Worm (Caenorhabditis elegans) whole organism, midembryonic: ENCODE data around the gene F40F12.3.

Experiments used
- T22C8.4 ChIP-seq: fragments of 200-800 bp; sonication (Bioruptor generic); IDR thresholded peaks from 2 replicates; pipeline ENCODE4 v1.3.6; 2022; ENCODE audit warnings: missing genetic modification characterization, missing compliant biosample characterization
- cog-1 ChIP-seq: sonication (generic microtip); optimal IDR thresholded peaks from 2 replicates; lab custom pipeline; 2016; ENCODE audit warnings: missing genetic modification characterization, missing compliant biosample characterization
- flt-1 ChIP-seq: fragments of 200-800 bp; sonication (Bioruptor generic); IDR thresholded peaks from 2 replicates; pipeline ENCODE4 v1.3.6; 2022; ENCODE audit warnings: missing genetic modification characterization, missing compliant biosample characterization
- klf-2 ChIP-seq: fragments of 200-800 bp; sonication (Bioruptor generic); conservative IDR thresholded peaks from 2 replicates; pipeline ENCODE4 v1.3.6; 2022; ENCODE audit warnings: missing genetic modification reagents, missing genetic modification characterization, missing compliant biosample characterization
- med-1 ChIP-seq: sonication (generic microtip); optimal IDR thresholded peaks from 2 replicates; lab custom pipeline; 2017; ENCODE audit warnings: missing genetic modification characterization, mild to moderate bottlenecking, missing compliant biosample characterization, antibody characterized with exemption, missing genetic modification reagents; ENCODE audit not compliant: insufficient read depth
- ref-1 ChIP-seq: fragments of 200-800 bp; sonication (Bioruptor generic); conservative IDR thresholded peaks from 2 replicates; pipeline ENCODE4 v1.3.6; 2022; ENCODE audit warnings: missing genetic modification reagents, missing genetic modification characterization, missing compliant biosample characterization
- tab-1 ChIP-seq: fragments of 200-800 bp; sonication (Bioruptor generic); IDR thresholded peaks from 2 replicates; pipeline ENCODE4 v1.3.6; 2022; ENCODE audit warnings: missing genetic modification characterization, missing compliant biosample characterization
- ztf-23 ChIP-seq: fragments of 200-800 bp; sonication (Bioruptor generic); IDR thresholded peaks from 2 replicates; pipeline ENCODE4 v1.3.6; 2022; ENCODE audit warnings: missing genetic modification reagents, missing genetic modification characterization, missing compliant biosample characterization
- ztf-29 ChIP-seq: fragments of 200-800 bp; sonication (Bioruptor generic); IDR thresholded peaks from 2 replicates; pipeline ENCODE4 v1.3.6; 2022; ENCODE audit warnings: missing genetic modification reagents, missing genetic modification characterization, missing compliant biosample characterization

Gene F40F12.3

DNA sequence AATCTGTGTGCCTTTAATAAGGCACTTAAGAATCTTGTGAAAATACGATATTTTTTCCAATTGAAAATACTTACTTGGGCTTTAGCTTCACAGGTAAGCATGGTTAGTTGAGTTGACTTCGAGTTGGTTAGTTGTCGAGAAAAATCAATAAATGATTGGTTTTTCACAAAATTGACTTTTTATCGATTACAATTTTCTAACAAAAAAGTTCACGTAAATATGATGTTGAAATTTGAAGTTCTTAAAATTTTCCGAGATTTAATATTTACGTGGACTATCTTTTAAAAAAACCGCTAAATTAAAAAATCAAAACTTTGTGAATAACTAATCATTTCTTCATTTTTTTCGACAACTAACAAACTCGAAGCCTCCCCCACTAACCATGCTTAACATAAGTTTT lies at the start of gene F40F12.3:
Gene F40F12.3, minus strand, starts transcription at position 101 of the 400 bp plus-strand sequence.
- no peak for TF ChIP-seq ref-1 (GFP tag; lab: Robert Waterston, UW)
- no peak for TF ChIP-seq flt-1 (GFP tag; lab: Robert Waterston, UW)
- no peak for TF ChIP-seq T22C8.4
- no peak for TF ChIP-seq cog-1
- no peak for TF ChIP-seq ztf-29 (GFP tag; lab: Robert Waterston, UW)
- TF ChIP-seq med-1 = no peak
- TF ChIP-seq ztf-23 (GFP tag; lab: Robert Waterston, UW) = no peak
- no peak for TF ChIP-seq klf-2 (GFP tag; lab: Robert Waterston, UW)

DNA sequence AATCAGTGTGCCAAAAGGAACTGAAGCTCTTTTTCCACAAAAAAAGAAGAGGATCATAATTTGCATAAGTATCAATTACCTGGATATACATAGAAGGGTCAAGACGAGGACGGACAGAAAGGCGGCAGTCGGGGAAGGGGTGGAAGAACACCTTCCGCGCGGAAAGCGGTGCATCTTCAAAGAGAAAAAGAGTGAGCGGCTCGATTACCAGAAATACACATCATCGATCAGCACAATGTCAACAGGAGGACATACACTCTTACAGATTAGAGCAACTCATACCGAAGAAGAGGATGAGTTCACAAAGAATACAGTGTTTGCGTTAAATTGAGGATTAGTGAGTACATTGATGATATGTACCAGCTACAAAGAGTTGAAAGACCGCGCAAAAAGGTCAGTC lies 48.7 kb upstream of the F40F12.3 start:
- TF ChIP-seq tab-1 = no peak
- no peak for TF ChIP-seq ztf-29 (GFP tag; lab: Robert Waterston, UW)
- TF ChIP-seq med-1 = no peak
- TF ChIP-seq flt-1 (GFP tag; lab: Robert Waterston, UW) = no peak
- TF ChIP-seq cog-1 = no peak
- no peak for TF ChIP-seq ztf-23 (GFP tag; lab: Robert Waterston, UW)
- no peak for TF ChIP-seq ref-1 (GFP tag; lab: Robert Waterston, UW)
- TF ChIP-seq klf-2 (GFP tag; lab: Robert Waterston, UW) = no peak
- TF ChIP-seq T22C8.4 = no peak

DNA sequence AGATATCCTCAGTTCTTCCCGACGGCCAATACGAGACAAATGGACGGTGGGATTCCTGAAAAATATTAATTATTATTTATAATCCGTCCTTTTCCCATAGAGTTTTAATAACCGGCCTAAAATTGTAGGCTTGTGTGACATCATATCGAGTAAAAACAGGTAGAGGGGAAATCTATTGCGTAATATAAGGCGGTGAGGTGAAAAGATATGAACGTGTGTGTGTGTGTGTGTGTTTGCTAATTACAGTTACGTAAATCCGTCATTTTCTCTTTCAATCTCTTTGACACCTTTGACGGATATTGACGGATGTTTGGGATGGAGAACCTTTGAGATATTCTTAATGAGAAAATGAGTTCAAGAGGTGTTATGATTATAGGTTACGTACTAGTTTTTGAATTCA lies 44.8 kb upstream of the F40F12.3 start:
- 0 out of 2 replicates have a peak, but pooled peaks have one; percentile 36 for TF ChIP-seq ref-1 (GFP tag; lab: Robert Waterston, UW)
- TF ChIP-seq cog-1 = no peak

DNA sequence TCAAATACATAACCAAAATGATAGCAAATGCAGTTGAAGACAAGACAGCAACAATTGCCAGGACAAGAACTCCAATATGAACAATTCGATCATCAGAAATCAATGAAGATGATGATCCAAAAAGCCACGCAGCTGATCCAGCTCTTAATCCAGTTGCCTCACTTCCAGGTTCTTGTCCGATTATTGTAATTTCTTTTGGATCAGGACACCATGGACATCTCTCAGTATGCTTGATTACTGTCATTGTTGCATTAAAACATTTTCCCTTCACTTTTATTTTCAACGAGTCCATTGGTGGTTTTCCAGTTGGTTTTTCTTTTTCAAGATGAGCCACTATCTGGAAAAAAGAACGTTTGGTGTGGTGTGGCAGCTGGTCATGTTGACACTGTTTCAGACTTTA lies 43.8 kb upstream of the F40F12.3 start:
- TF ChIP-seq ref-1 (GFP tag; lab: Robert Waterston, UW) (no peak), ztf-23 (GFP tag; lab: Robert Waterston, UW) (no peak), T22C8.4 (no peak), med-1 (no peak), ztf-29 (GFP tag; lab: Robert Waterston, UW) (no peak)

DNA sequence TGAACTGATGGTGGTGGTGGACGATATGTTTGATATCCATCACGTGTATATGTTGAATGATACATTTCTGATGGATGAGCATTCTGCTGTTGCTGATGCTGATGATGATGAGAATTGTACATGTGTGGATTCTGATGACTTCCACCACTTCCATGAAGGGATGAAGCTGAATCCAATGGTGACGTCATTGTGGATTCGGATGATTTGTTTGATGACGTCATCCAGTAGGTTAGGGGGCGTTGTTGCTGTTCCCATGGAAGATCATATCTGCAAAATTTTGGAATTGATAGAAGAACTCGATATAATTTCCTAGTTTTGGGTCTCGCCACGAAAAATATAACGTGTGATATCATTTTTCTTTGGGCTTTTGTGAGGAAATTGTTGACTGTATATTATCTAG lies 42.8 kb upstream of the F40F12.3 start:
- TF ChIP-seq tab-1 (no peak), ztf-23 (GFP tag; lab: Robert Waterston, UW) (no peak), ref-1 (GFP tag; lab: Robert Waterston, UW) (no peak)

DNA sequence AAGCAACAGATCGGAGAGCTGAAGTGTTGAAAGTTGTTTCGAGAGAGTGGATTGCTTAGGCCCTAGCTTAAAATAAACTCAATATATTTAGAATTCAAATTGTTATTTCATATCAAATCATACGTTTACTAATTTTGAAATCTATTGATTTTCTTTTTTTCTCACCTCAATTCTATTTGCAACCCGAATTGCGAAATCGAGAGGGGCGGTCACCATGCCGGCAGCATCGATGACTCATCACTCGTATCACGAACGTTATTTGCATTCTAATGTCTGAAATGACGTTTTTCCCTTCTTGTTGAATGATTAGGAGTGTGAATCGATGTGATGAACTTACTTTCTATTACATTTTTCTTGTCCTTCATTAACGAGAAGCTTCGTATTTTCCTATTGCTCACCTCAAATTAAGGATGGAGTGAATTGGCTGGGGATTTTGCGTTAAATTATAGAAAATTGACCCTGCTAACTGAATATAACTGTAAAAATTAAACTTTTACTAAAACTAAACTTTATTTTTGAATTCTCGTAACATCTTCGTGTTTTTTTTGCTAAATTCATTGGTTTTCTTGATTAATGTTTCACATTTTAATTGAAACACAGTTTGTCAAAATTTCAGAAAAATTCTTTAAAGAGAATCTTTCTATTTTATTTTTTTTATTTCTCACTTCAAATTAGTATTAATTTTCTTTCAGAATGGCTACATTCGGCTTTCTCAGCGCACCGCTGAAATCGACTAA lies 36.2 kb upstream of the F40F12.3 start, which contains the start of gene alx-1:
Gene alx-1, plus strand, starts transcription at position 687 of the 737 bp plus-strand sequence.
- TF ChIP-seq flt-1 (GFP tag; lab: Robert Waterston, UW) (no peak), ref-1 (GFP tag; lab: Robert Waterston, UW) (no peak), ztf-23 (GFP tag; lab: Robert Waterston, UW) (no peak), tab-1 (no peak), cog-1 (no peak), T22C8.4 (no peak), ztf-29 (GFP tag; lab: Robert Waterston, UW) (no peak), klf-2 (GFP tag; lab: Robert Waterston, UW) (no peak), med-1 (no peak)

DNA sequence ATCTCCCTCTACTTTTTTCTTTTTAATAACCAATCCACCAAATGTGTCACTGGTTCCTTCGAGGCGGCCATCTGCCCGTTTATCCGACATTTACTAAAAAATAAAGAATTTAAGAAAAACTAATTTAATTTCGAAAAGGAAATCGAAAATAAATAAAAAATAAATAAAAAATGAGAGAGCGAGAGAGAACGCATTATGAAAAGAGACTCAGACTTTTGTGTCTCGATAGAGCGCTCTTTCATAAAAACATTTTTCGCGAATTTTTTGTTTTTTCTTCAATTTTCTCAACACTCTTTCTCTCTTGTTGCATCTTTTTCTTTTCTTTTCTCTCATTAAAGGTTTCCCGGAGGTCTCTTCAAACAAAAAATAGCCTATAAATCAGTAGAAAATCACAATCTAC lies 35.5 kb upstream of the F40F12.3 start, which contains the start of gene mog-1:
Gene mog-1, minus strand, starts transcription at position 93 of the 400 bp plus-strand sequence.
- TF ChIP-seq tab-1 = no peak

DNA sequence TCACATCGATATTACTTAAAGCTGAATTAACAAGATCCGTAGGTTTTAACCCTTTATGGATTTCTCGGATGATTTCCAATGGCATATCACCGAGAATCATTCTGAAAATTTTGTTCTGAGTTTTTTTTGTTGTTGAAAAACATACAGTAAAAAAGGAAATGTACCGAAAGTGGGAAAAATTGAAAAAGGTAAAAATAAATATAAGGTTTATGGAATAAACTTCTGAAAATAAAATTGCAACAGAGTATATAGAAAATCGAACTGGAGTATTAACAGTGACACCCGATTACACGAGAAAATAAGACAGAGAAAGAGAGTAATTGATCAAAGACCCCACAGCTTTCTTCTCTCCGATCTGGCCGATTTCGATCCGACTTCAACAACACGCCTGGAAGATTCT lies 31.2 kb upstream of the F40F12.3 start, which contains the start of gene K03H1.11:
Gene K03H1.11, minus strand, starts transcription at position 101 of the 400 bp plus-strand sequence.
- TF ChIP-seq klf-2 (GFP tag; lab: Robert Waterston, UW) (no peak), flt-1 (GFP tag; lab: Robert Waterston, UW) (no peak)

DNA sequence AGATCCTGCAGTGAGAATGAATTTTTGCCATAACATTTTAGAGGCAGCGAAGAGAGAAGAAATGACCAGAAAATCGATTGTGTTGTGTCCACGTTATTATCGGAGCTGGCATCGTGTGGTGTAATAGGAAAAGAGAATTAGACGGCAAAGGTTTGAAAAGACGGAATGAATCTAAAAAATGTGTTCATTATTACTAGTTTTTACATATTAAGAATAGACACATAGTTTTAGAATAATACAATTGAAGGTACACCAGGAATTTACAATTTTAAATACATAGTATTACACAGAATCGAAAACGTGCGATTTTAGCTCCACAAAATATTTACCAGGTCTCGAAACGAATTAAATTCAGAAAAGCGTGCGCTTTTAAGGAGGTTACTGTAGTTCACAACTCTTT lies 29.6 kb upstream of the F40F12.3 start, which contains the start of gene K03H1.13:
Gene K03H1.13, minus strand, starts transcription at position 101 of the 400 bp plus-strand sequence.
- TF ChIP-seq ztf-29 (GFP tag; lab: Robert Waterston, UW) (no peak), T22C8.4 (no peak), cog-1 (no peak), ztf-23 (GFP tag; lab: Robert Waterston, UW) (no peak), tab-1 (no peak)

DNA sequence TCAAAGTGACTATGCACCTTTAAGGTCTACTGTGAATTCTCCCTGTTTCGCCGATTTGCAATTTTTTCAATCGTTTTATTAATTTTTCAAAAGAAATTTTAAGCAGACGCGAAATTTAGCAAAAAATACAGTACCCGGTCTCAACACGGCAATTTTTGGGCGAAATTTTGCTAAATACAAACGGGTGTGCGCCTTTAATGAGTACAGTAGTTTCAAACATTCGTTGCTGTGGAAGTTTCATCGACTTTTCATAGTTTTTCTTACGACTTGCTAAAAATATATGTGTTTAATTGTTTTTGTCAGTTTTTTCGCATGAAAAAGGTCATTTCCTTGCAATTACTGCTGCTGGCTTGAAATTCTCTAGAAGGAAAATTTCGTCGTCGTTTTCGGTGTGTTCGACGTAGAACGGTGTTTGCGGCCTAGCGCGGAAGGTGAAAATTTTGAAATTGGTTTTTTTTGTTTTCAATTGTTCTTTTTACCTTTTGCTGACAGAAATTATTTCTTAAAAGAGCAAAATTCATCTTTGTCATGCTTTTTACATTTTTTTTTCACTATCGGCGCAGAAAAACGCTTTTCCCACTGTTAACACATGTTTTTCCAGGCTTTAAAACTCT lies 26.2 kb upstream of the F40F12.3 start, which contains the start of gene K03H1.7:
Gene K03H1.7, plus strand, starts transcription at position 600 of the 614 bp plus-strand sequence.
- no peak for TF ChIP-seq ref-1 (GFP tag; lab: Robert Waterston, UW)
- TF ChIP-seq tab-1 = no peak
- TF ChIP-seq T22C8.4 = no peak
- no peak for TF ChIP-seq ztf-29 (GFP tag; lab: Robert Waterston, UW)
- no peak for TF ChIP-seq klf-2 (GFP tag; lab: Robert Waterston, UW)
- no peak for TF ChIP-seq ztf-23 (GFP tag; lab: Robert Waterston, UW)
- TF ChIP-seq cog-1 = no peak
- TF ChIP-seq med-1 = no peak
- TF ChIP-seq flt-1 (GFP tag; lab: Robert Waterston, UW) = no peak

DNA sequence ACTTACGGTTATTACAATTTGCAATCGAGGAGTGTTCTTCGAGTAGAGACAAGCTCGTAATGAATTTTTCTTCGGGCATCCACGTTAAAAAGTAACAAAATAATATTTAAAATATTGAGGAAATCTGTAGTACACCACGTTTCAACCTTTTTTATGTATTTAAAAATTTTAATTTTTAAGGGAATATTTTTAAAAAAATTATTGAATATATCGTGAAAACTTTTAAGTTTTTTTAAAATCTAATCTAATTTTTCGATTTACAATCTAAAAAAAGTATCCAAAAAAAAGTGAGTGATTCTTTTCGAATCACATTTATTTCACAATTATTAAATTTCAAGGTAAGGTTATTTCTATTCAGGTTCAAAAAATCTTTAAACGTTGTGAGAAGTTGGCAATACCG lies 24.1 kb upstream of the F40F12.3 start, which contains the start of gene gln-2:
Gene gln-2, minus strand, starts transcription at position 101 of the 400 bp plus-strand sequence.
- TF ChIP-seq med-1 (no peak), klf-2 (GFP tag; lab: Robert Waterston, UW) (no peak), cog-1 (no peak), tab-1 (no peak), ztf-29 (GFP tag; lab: Robert Waterston, UW) (no peak), ref-1 (GFP tag; lab: Robert Waterston, UW) (no peak), ztf-23 (GFP tag; lab: Robert Waterston, UW) (no peak), T22C8.4 (no peak), flt-1 (GFP tag; lab: Robert Waterston, UW) (no peak)
